Worm (Caenorhabditis elegans) whole organism, L1 larva: ENCODE measurements around the gene nep-21.

ENCODE experiments used
- C04F5.9 ChIP-seq: sonication (generic microtip); optimal IDR thresholded peaks from 2 replicates; lab custom pipeline; 2016; ENCODE audit warnings: missing genetic modification characterization, missing compliant biosample characterization
- C34B4.2 ChIP-seq: sonication (generic microtip); optimal IDR thresholded peaks from 2 replicates; lab custom pipeline; 2017; ENCODE audit warnings: mild to moderate bottlenecking, missing genetic modification characterization, missing compliant biosample characterization
- aha-1 ChIP-seq: fragments of 150-350 bp; optimal IDR thresholded peaks from 2 replicates; lab custom pipeline; 2014; ENCODE audit warnings: missing biosample characterization, missing genetic modification characterization
- aly-2 ChIP-seq: fragments of 150-350 bp; optimal IDR thresholded peaks from 2 replicates; lab custom pipeline; 2014; ENCODE audit warnings: missing biosample characterization, missing genetic modification characterization
- blmp-1 ChIP-seq: fragments of 150-350 bp; optimal IDR thresholded peaks from 2 replicates; lab custom pipeline; 2014; ENCODE audit warnings: missing biosample characterization, missing genetic modification characterization
- ceh-8 ChIP-seq: fragments of 200-800 bp; sonication (Bioruptor generic); optimal IDR thresholded peaks from 2 replicates; lab custom pipeline; 2018; ENCODE audit warnings: mild to moderate bottlenecking, missing genetic modification characterization, moderate library complexity, missing compliant biosample characterization
- dpl-1 ChIP-seq, 3 experiments: fragments of 150-350 bp in 2 of 3; sonication (generic microtip) in 1 of 3; optimal IDR thresholded peaks; 2 replicates each; lab custom pipeline; 2014 to 2017; ENCODE audit warnings: missing biosample characterization in 3 of 3, missing genetic modification characterization in 3 of 3, missing genetic modification reagents in 3 of 3
- efl-1 ChIP-seq, 4 experiments: fragments of 150-350 bp; optimal IDR thresholded peaks in 3 of 4; peaks in 1 of 4; 1 replicate in 1 of 4; 2 replicates in 3 of 4; lab custom pipeline; 2014; ENCODE audit warnings: missing biosample characterization in 2 of 4, missing genetic modification characterization in 2 of 4, missing genetic modification reagents in 2 of 4
- efl-3 ChIP-seq: fragments of 200-800 bp; sonication (Bioruptor generic); optimal IDR thresholded peaks from 2 replicates; lab custom pipeline; 2018; ENCODE audit warnings: mild to moderate bottlenecking, missing genetic modification characterization, missing compliant biosample characterization
- egl-13 ChIP-seq: sonication (generic microtip); optimal IDR thresholded peaks from 2 replicates; lab custom pipeline; 2016; ENCODE audit warnings: missing genotype, missing genetic modification reagents, missing genetic modification characterization, missing compliant biosample characterization
- ets-5 ChIP-seq: fragments of 200-800 bp; sonication (Bioruptor generic); IDR thresholded peaks from 2 replicates; pipeline ENCODE4 v1.3.6; 2022; ENCODE audit warnings: missing genetic modification characterization, missing compliant biosample characterization
- fkh-4 ChIP-seq: sonication (generic microtip); optimal IDR thresholded peaks from 2 replicates; lab custom pipeline; 2016; ENCODE audit warnings: missing compliant biosample characterization, missing genetic modification characterization, borderline replicate concordance
- fos-1 ChIP-seq: fragments of 150-350 bp; optimal IDR thresholded peaks from 2 replicates; lab custom pipeline; 2014; ENCODE audit warnings: missing biosample characterization, missing genetic modification characterization
- hlh-4 ChIP-seq: sonication (generic microtip); optimal IDR thresholded peaks from 2 replicates; lab custom pipeline; 2016; ENCODE audit warnings: mild to moderate bottlenecking, missing genetic modification characterization, missing compliant biosample characterization
- isw-1 ChIP-seq: fragments of 200-800 bp; sonication (Bioruptor generic); IDR thresholded peaks from 2 replicates; pipeline ENCODE4 v1.3.6; 2022; ENCODE audit warnings: missing genetic modification characterization, missing compliant biosample characterization
- jun-1 ChIP-seq: fragments of 150-350 bp; optimal IDR thresholded peaks from 2 replicates; lab custom pipeline; 2014; ENCODE audit warnings: missing biosample characterization, missing genetic modification reagents, missing genetic modification characterization
- lin-15B ChIP-seq: fragments of 150-350 bp; sonication (generic microtip); optimal IDR thresholded peaks from 3 replicates; lab custom pipeline; 2014; ENCODE audit warnings: missing biosample characterization, missing genetic modification characterization
- lin-35 ChIP-seq, 2 experiments: fragments of 150-350 bp; optimal IDR thresholded peaks; 2 replicates each; lab custom pipeline; 2014; ENCODE audit warnings: missing biosample characterization in 2 of 2, missing genetic modification characterization in 2 of 2, missing genetic modification reagents in 2 of 2
- lin-39 ChIP-seq: fragments of 150-350 bp; optimal IDR thresholded peaks from 2 replicates; lab custom pipeline; 2014; ENCODE audit warnings: missing biosample characterization, missing genetic modification reagents, missing genetic modification characterization
- mab-9 ChIP-seq: fragments of 200-800 bp; sonication (Bioruptor generic); IDR thresholded peaks from 2 replicates; pipeline ENCODE4 v1.3.6; 2022; ENCODE audit warnings: missing genetic modification reagents, missing genetic modification characterization, missing compliant biosample characterization
- nhr-11 ChIP-seq: fragments of 150-350 bp; optimal IDR thresholded peaks from 2 replicates; lab custom pipeline; 2014; ENCODE audit warnings: missing biosample characterization, missing genetic modification characterization
- nhr-12 ChIP-seq: sonication (generic microtip); optimal IDR thresholded peaks from 2 replicates; lab custom pipeline; 2017; ENCODE audit warnings: missing biosample characterization, missing genetic modification characterization
- nhr-28 ChIP-seq: fragments of 150-350 bp; optimal IDR thresholded peaks from 2 replicates; lab custom pipeline; 2014; ENCODE audit warnings: missing biosample characterization, missing genetic modification characterization
- nhr-47 ChIP-seq: sonication (generic microtip); optimal IDR thresholded peaks from 2 replicates; lab custom pipeline; 2016; ENCODE audit warnings: mild to moderate bottlenecking, missing genetic modification characterization, moderate library complexity, missing compliant biosample characterization
- nhr-71 ChIP-seq: sonication (generic microtip); optimal IDR thresholded peaks from 2 replicates; lab custom pipeline; 2016; ENCODE audit warnings: mild to moderate bottlenecking, missing genetic modification characterization, moderate library complexity, missing compliant biosample characterization
- nhr-77 ChIP-seq: fragments of 150-350 bp; optimal IDR thresholded peaks from 2 replicates; lab custom pipeline; 2014; ENCODE audit warnings: missing biosample characterization, missing genetic modification characterization
- nhr-84 ChIP-seq: sonication (generic microtip); optimal IDR thresholded peaks from 2 replicates; lab custom pipeline; 2017; ENCODE audit warnings: missing biosample characterization, missing genetic modification characterization
- nhr-85 ChIP-seq: sonication (generic microtip); peaks from one replicate; lab custom pipeline; 2016; ENCODE audit warnings: missing genetic modification characterization, inconsistent platforms, missing compliant biosample characterization
- pax-3 ChIP-seq: fragments of 200-800 bp; sonication (Bioruptor generic); optimal IDR thresholded peaks from 2 replicates; lab custom pipeline; 2018; ENCODE audit warnings: mild to moderate bottlenecking, missing genetic modification characterization, moderate library complexity, missing compliant biosample characterization
- pqm-1 ChIP-seq: sonication (generic microtip); optimal IDR thresholded peaks from 3 replicates; lab custom pipeline; 2017; ENCODE audit warnings: missing biosample characterization, missing genetic modification characterization
- skn-1 ChIP-seq: fragments of 150-350 bp; optimal IDR thresholded peaks from 2 replicates; lab custom pipeline; 2014; ENCODE audit warnings: missing biosample characterization, missing genetic modification characterization
- snpc-4 ChIP-seq: fragments of 150-350 bp; optimal IDR thresholded peaks from 2 replicates; lab custom pipeline; 2014; ENCODE audit warnings: missing biosample characterization, missing genetic modification characterization
- vab-15 ChIP-seq: sonication (generic microtip); optimal IDR thresholded peaks from 2 replicates; lab custom pipeline; 2017; ENCODE audit warnings: missing genotype, mild to moderate bottlenecking, missing genetic modification characterization, missing compliant biosample characterization

nep-21 gene

DNA sequence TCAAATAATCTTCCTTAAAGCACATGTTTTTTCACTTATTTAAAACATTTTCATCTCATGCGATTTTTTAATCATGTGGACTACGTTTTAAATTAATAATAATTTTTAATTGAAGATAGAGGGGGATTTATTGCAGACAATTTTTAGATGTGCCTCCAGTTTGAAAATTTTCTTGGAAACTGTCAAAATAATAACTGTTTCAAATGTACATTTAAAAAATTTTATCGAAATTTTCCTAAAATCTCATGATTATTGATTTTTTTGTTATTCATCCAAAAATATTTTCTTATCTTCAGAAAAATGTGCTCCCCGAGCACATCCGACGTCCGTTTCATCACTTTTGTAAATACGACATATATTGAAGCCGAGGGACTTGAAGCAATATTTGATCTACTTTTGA is 30.5 kb upstream of the nep-21 start, which contains the start of gene sre-8:
Gene sre-8 (plus strand): TSS at position 301 of the 400 bp plus-strand sequence.
- TF ChIP-seq nhr-11 (tag; lab: Kevin White, UChicago) (no peak), hlh-4 (tag; lab: Kevin White, UChicago) (no peak), mab-9 (no peak), ets-5 (no peak), nhr-47 (tag; lab: Kevin White, UChicago) (no peak), fos-1 (tag; lab: Kevin White, UChicago) (no peak), aha-1 (tag; lab: Kevin White, UChicago) (no peak), nhr-71 (no peak), pax-3 (tag; lab: Kevin White, UChicago) (no peak), aly-2 (no peak), lin-15B (no peak)

DNA sequence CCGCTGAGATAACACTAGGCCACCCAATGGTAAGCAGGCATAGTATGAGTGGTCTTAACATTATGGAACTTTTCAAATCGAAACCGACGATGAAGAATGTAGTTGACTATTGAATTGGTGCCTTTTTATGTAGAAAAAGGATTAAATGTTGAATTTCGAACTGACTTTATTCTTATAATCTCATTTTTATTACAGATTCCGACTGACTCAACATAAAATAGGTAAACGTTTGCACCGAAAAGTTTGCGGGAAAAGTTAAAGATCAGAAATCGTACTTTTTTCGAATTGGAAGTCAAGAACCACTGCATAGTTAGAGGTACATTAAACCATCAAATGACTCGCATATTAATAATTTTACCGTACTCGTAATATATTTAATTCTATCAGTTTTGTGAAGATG is 27.9 kb upstream of the nep-21 start, which contains the start of gene K02E11.7:
Gene K02E11.7 (minus strand): TSS at position 101 of the 400 bp plus-strand sequence.
- TF ChIP-seq pax-3 (tag; lab: Kevin White, UChicago) (peak; percentile 0), lin-39 (tag; lab: Kevin White, UChicago) (no peak)

DNA sequence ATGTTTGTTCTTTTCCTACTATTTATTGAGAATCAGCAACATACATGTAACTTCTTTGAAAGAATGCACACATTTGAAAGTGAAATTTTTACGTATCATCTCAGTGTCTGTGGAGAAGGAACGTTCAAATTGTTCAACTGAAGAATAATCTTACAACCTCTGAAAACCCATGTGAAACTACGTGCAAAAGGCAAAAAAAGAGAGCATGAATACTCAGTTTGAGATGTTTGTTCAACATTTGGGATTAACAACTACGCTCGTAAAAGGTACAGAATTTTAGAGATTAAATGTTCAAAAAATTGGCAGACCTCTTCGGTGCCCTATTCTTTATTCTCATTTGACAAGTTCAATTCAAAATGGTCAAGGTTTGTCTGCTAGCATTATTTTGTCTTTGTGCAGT is 25.8 kb upstream of the nep-21 start, which contains the start of gene K02E11.5:
Gene K02E11.5 (plus strand): TSS at position 301 of the 400 bp plus-strand sequence.
- TF ChIP-seq C34B4.2 (tag; lab: Kevin White, UChicago) = no peak
- TF ChIP-seq C04F5.9 (tag; lab: Kevin White, UChicago) = no peak
- TF ChIP-seq vab-15 (tag; lab: Kevin White, UChicago) = no peak
- no peak for TF ChIP-seq snpc-4 (tag; lab: Kevin White, UChicago)
- TF ChIP-seq skn-1 (tag; lab: Kevin White, UChicago) = no peak
- TF ChIP-seq blmp-1 (tag; lab: Kevin White, UChicago) = no peak
- TF ChIP-seq lin-35 (GFP tag; optimal IDR thresholded peaks at IDR 0.05; lab: Kevin White, UChicago) = no peak
- no peak for TF ChIP-seq nhr-28
- TF ChIP-seq fkh-4 (tag; lab: Kevin White, UChicago) = no peak

DNA sequence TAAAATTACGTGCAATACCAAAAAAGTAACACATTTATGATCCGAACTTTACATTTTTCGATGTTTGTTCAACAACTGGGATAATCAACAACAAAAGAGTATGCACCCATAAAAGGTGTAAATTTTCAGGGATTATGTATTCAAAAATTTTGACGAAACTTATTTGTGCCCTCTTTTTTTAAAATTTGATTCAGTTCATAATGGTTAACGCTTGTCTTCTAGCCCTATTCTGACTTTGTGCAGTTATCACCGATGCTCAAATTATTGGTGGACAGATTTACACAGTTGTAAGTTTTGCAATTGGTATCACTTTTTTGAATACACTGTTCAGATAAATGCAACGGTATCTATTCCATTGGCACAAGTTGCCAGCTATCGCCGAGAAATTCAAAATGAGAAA is 22.4 kb upstream of the nep-21 start, which contains the start of gene K02E11.6:
Gene K02E11.6 (plus strand): TSS at position 149 of the 400 bp plus-strand sequence.
- TF ChIP-seq jun-1 (tag; lab: Kevin White, UChicago) (no peak), skn-1 (tag; lab: Kevin White, UChicago) (no peak), fos-1 (tag; lab: Kevin White, UChicago) (no peak), egl-13 (tag; lab: Kevin White, UChicago) (no peak), nhr-85 (tag; lab: Kevin White, UChicago) (no peak), nhr-12 (tag; lab: Kevin White, UChicago) (no peak), pqm-1 (tag; lab: Kevin White, UChicago) (no peak), nhr-77 (tag; lab: Kevin White, UChicago) (no peak), nhr-84 (tag; lab: Kevin White, UChicago) (no peak), ceh-8 (GFP tag; lab: Kevin White, UChicago) (no peak), efl-3 (GFP tag; lab: Kevin White, UChicago) (no peak), isw-1 (no peak), lin-15B (no peak), ets-5 (no peak)

DNA sequence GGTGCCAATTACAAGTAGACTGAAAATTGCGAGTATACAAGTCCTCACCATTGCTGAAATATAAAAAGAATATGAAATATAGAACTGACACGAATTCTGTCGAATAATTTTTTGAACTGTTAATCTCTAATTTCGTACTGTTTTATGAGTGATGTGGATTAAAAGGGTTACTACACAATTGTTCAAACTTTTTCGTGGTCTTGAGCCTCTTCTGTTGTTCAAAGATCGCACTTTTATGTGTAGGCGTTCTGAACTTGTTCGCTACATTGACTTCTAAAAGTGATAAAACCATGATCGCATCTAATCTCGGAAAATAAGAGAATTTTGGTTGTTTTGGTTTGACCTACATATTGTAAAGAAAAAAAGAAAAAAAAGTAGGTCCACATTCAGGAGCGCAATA is 21.8 kb upstream of the nep-21 start, which contains the start of gene K02E11.4:
Gene K02E11.4 (minus strand): TSS at position 101 of the 400 bp plus-strand sequence.
- TF ChIP-seq nhr-71 = no peak

DNA sequence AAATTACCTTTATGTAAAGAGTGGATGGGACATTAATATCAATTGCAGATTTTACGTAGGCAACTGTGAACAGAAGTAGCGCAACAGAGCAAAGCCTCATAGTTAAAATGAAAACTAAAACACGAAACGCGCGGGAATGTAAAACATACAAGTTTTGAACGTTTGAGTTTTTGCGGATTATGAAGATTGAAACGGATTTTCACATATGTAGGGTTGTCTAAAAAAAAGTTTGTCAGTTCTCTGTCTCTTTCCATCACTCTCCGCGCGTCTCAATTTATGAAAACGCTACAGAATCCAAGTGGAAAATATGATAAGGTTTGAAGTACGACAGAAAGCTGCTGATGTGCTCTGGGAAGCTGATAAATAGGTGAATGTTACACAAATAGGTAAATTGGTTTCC is 20.5 kb upstream of the nep-21 start, which contains the start of gene K02E11.3:
Gene K02E11.3 (minus strand): TSS at position 101 of the 400 bp plus-strand sequence.
- TF ChIP-seq efl-1 (optimal IDR thresholded peaks at IDR 0.05; lab: Kevin White, UChicago) (no peak), efl-1 (GFP tag; optimal IDR thresholded peaks at IDR 0.05 in 1 of 2; lab: Kevin White, UChicago) (peak in 1 of 2 experiments; percentile 31), dpl-1 (GFP tag; optimal IDR thresholded peaks at IDR 0.05; lab: Kevin White, UChicago) (no peak)
